Worm (Caenorhabditis elegans): ENCODE data around the gene mrp-2.

DNA sequence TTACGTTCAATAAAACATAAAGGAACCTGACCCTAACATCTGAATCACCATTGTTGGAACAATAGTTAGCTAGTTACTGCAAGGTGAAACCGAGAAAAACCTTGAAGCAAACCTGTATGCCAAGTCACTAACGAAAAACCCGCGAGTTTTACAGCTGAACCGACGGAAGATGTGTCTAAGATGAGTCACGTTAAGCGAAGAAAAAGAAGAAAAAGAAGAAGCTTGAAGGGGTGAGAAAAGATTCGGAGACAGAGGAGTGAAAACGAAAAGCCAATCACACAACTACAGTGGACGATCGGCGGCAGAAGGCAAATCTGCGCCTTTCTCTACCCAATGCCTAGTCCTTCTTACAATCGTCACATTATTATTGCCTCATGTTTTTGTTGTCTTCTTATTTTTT, 14.6 kb downstream of the mrp-2 start, which contains the start of gene nas-38:
- TF ChIP-seq sea-1 (GFP tag; conservative IDR thresholded peaks at IDR 0.05) (no peak), hmbx-1 (tag; optimal IDR thresholded peaks at IDR 0.05) (no peak), ama-1 (optimal IDR thresholded peaks at IDR 0.05) (no peak), hmg-4 (GFP tag; optimal IDR thresholded peaks at IDR 0.05) (no peak), hnd-1 (tag; optimal IDR thresholded peaks at IDR 0.05) (no peak), ceh-13 (GFP tag; optimal IDR thresholded peaks at IDR 0.05) (no peak), B0310.2 (tag; optimal IDR thresholded peaks at IDR 0.05) (no peak), scrt-1 (GFP tag; IDR thresholded peaks at IDR 0.05) (no peak), tbx-11 (GFP tag; IDR thresholded peaks at IDR 0.05) (no peak), flt-1 (GFP tag; IDR thresholded peaks at IDR 0.05) (no peak), pes-1 (GFP tag; IDR thresholded peaks at IDR 0.05) (no peak), ceh-36 (tag; optimal IDR thresholded peaks at IDR 0.05) (no peak), tbx-37 (GFP tag; conservative IDR thresholded peaks at IDR 0.05) (no peak), F13C5.2 (tag; optimal IDR thresholded peaks at IDR 0.05) (no peak)
